Worm (Caenorhabditis elegans): ENCODE results near the gene ugt-18.
A peak's percentile ranks its signal among the peaks of the same experiment; 100 is the strongest.

ugt-18 gene

ce11 chrV:12816672-12817071 lies 3.4 kb upstream of the ugt-18 start:
- TF ChIP-seq ama-1 (optimal IDR thresholded peaks at IDR 0.05), result no peak
- TF ChIP-seq ama-1 (GFP tag; optimal IDR thresholded peaks at IDR 0.05), result peak in 1 of 2 experiments; percentile 66
- no peak for TF ChIP-seq nhr-27 (tag; optimal IDR thresholded peaks at IDR 0.05)

DNA sequence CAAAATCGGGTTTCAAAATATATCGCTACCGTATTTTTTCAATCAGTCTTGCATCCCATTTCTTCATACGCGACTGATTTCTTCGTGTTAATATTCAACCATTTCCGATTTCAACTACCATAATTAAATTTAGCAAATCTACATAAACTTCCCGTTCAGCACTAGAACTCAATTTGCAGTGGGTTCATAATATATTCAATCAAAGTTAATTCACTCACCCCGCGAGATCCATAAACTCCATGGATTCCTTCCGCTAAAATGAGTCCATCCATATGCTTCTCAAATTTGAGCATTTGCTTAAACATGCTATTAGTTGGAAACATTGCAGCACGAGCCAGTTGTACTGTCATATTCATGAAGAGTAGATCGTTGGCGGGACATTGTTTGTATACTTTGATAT lies 1.6 kb upstream of the ugt-18 start:
- TF ChIP-seq hlh-26 (GFP tag; conservative IDR thresholded peaks at IDR 0.05), result no peak
- no peak for TF ChIP-seq pha-4 (tag; optimal IDR thresholded peaks at IDR 0.05)
- no peak for TF ChIP-seq chd-7 (tag; optimal IDR thresholded peaks at IDR 0.05)
- TF ChIP-seq tbx-9 (tag; optimal IDR thresholded peaks at IDR 0.05; ENCODE audit: borderline replicate concordance), result no peak

- TF ChIP-seq hrde-1 (tag; optimal IDR thresholded peaks at IDR 0.05; ENCODE audit: borderline replicate concordance) (no peak), cebp-2 (GFP tag; IDR thresholded peaks at IDR 0.05) (no peak), nhr-120 (GFP tag; IDR thresholded peaks at IDR 0.05) (no peak), pbrm-1 (GFP tag; IDR thresholded peaks at IDR 0.05) (peak; percentile 57; the same call in 1 of the 2 replicates), dox-1 (GFP tag; IDR thresholded peaks at IDR 0.05) (0 out of 2 replicates have a peak, but pooled peaks have one; percentile 39), K12H6.12 (tag; optimal IDR thresholded peaks at IDR 0.05) (peak; percentile 64), ceh-100 (GFP tag; IDR thresholded peaks at IDR 0.05) (no peak), sptf-2 (GFP tag; optimal IDR thresholded peaks at IDR 0.05) (no peak), rec-8 (tag; optimal IDR thresholded peaks at IDR 0.05) (no peak), ceh-58 (GFP tag; IDR thresholded peaks at IDR 0.05) (no peak), madf-10 (tag; optimal IDR thresholded peaks at IDR 0.05) (peak; percentile 71), ccch-3 (GFP tag; optimal IDR thresholded peaks at IDR 0.05) (no peak), F49E8.2 (tag; optimal IDR thresholded peaks at IDR 0.05; ENCODE audit: insufficient read depth) (no peak), akir-1 (GFP tag; optimal IDR thresholded peaks at IDR 0.05) (no peak), lin-54 (GFP tag; optimal IDR thresholded peaks at IDR 0.05) (no peak), Y56A3A.18 (GFP tag; IDR thresholded peaks at IDR 0.05) (no peak), mxl-1 (tag; optimal IDR thresholded peaks at IDR 0.05) (no peak), somi-1 (GFP tag; optimal IDR thresholded peaks at IDR 0.05) (no peak), F23B12.7 (tag; optimal IDR thresholded peaks at IDR 0.05; ENCODE audit: insufficient read depth) (no peak), hsf-1 (GFP tag; IDR thresholded peaks at IDR 0.05) (no peak), lsl-1 (GFP tag; optimal IDR thresholded peaks at IDR 0.05) (no peak), chd-7 (tag; optimal IDR thresholded peaks at IDR 0.05) (no peak), B0019.2 (GFP tag; conservative IDR thresholded peaks at IDR 0.05) (no peak), cebp-1 (GFP tag; IDR thresholded peaks at IDR 0.05) (0 out of 2 replicates have a peak, but pooled peaks have one; percentile 13), cebp-1 (tag; optimal IDR thresholded peaks at IDR 0.05) (peak; percentile 52), lin-40 (tag; optimal IDR thresholded peaks at IDR 0.05) (no peak), sea-2 (GFP tag; IDR thresholded peaks at IDR 0.05) (no peak), ztf-18 (tag; optimal IDR thresholded peaks at IDR 0.05) (peak; percentile 4), C06A6.2 (GFP tag; conservative IDR thresholded peaks at IDR 0.05) (no peak), attf-5 (GFP tag; optimal IDR thresholded peaks at IDR 0.05) (peak; percentile 50), madf-6 (GFP tag; IDR thresholded peaks at IDR 0.05) (no peak), madf-3 (GFP tag; IDR thresholded peaks at IDR 0.05) (no peak), lin-26 (GFP tag; IDR thresholded peaks at IDR 0.05) (no peak), nfyb-1 (GFP tag; IDR thresholded peaks at IDR 0.05) (no peak), mel-28 (tag; optimal IDR thresholded peaks at IDR 0.05; ENCODE audit: borderline replicate concordance) (no peak), hmg-20 (GFP tag; IDR thresholded peaks at IDR 0.05) (no peak), nhr-179 (tag; optimal IDR thresholded peaks at IDR 0.05) (no peak), zim-3 (tag; optimal IDR thresholded peaks at IDR 0.05) (no peak), unc-130 (GFP tag; optimal IDR thresholded peaks at IDR 0.05) (no peak), Y95B8A.8 (GFP tag; IDR thresholded peaks at IDR 0.05) (no peak)
Measured at ce11 chrV:12819155-12819554, 905 bp upstream of the ugt-18 start.
